Fruit fly (Drosophila melanogaster) whole organism, embryonic: Measurements from ENCODE around the gene snz.

Source experiments
- Atf3 ChIP-seq: fragments of 200-800 bp; sonication (Bioruptor generic); optimal IDR thresholded peaks from 3 replicates; lab custom pipeline; 2016; ENCODE audit warnings: missing biosample characterization, missing genetic modification characterization
- Awh ChIP-seq: fragments of 200-800 bp; sonication (Bioruptor generic); IDR thresholded peaks from 2 replicates; pipeline ENCODE4, ENCODE4 v1.3.6; 2022; ENCODE audit warnings: missing biosample characterization, missing genetic modification characterization
- CG10274 ChIP-seq: fragments of 200-800 bp; sonication (Bioruptor generic); optimal IDR thresholded peaks from 3 replicates; lab custom pipeline; 2017; ENCODE audit warnings: missing biosample characterization, mild to moderate bottlenecking, missing genetic modification characterization
- CG10321 ChIP-seq: fragments of 200-800 bp; sonication (Bioruptor generic); IDR thresholded peaks from 2 replicates; pipeline ENCODE4 v1.3.6; 2022; ENCODE audit warnings: missing biosample characterization, missing genetic modification characterization
- CG10462 ChIP-seq: fragments of 200-800 bp; sonication (Bioruptor generic); optimal IDR thresholded peaks from 2 replicates; lab custom pipeline; 2016; ENCODE audit warnings: missing biosample characterization, missing genetic modification characterization
- CG11695 ChIP-seq: fragments of 200-800 bp; sonication (Bioruptor generic); IDR thresholded peaks from 3 replicates; pipeline ENCODE4 v1.3.6; 2022; ENCODE audit warnings: missing biosample characterization, missing genetic modification characterization
- CG11696 ChIP-seq: fragments of 200-800 bp; sonication (Bioruptor generic); IDR thresholded peaks from 2 replicates; pipeline ENCODE4 v1.3.6; 2022; ENCODE audit warnings: missing biosample characterization, missing genetic modification characterization
- CG12155 ChIP-seq: fragments of 200-800 bp; sonication (Bioruptor generic); optimal IDR thresholded peaks from 3 replicates; lab custom pipeline; 2016; ENCODE audit warnings: missing biosample characterization, missing genetic modification characterization
- CG15073 ChIP-seq: fragments of 200-800 bp; sonication (Bioruptor generic); optimal IDR thresholded peaks from 2 replicates; lab custom pipeline; 2016; ENCODE audit warnings: missing biosample characterization, missing genetic modification characterization
- CG15696 ChIP-seq: fragments of 200-800 bp; sonication (Bioruptor generic); optimal IDR thresholded peaks from 2 replicates; lab custom pipeline; 2019; ENCODE audit warnings: missing biosample characterization, mild to moderate bottlenecking, missing genetic modification characterization, moderate library complexity
- CG2202 ChIP-seq: fragments of 200-800 bp; sonication (Bioruptor generic); optimal IDR thresholded peaks from 2 replicates; lab custom pipeline; 2018; ENCODE audit warnings: missing biosample characterization, mild to moderate bottlenecking, missing genetic modification characterization
- CG30431 ChIP-seq: fragments of 200-800 bp; sonication (Bioruptor generic); optimal IDR thresholded peaks from 2 replicates; lab custom pipeline; 2017; ENCODE audit warnings: missing biosample characterization, missing genetic modification characterization
- CG3281 ChIP-seq: fragments of 200-800 bp; sonication (Bioruptor generic); optimal IDR thresholded peaks from 3 replicates; lab custom pipeline; 2017; ENCODE audit warnings: missing biosample characterization, mild to moderate bottlenecking, missing genetic modification characterization
- CG6689 ChIP-seq: fragments of 200-800 bp; sonication (Bioruptor generic); IDR thresholded peaks from 2 replicates; pipeline ENCODE4 v1.3.6; 2022; ENCODE audit warnings: missing biosample characterization, missing genetic modification characterization
- CG7357 ChIP-seq: fragments of 200-800 bp; sonication (Bioruptor generic); IDR thresholded peaks from 3 replicates; pipeline ENCODE4 v1.3.6; 2022; ENCODE audit warnings: missing biosample characterization, missing genetic modification characterization
- CG8359 ChIP-seq: fragments of 200-800 bp; sonication (Bioruptor generic); optimal IDR thresholded peaks from 2 replicates; lab custom pipeline; 2017; ENCODE audit warnings: missing biosample characterization, mild to moderate bottlenecking, missing genetic modification characterization, borderline replicate concordance
- D19B ChIP-seq: fragments of 200-800 bp; sonication (Bioruptor generic); optimal IDR thresholded peaks from 2 replicates; lab custom pipeline; 2017; ENCODE audit warnings: missing biosample characterization, mild to moderate bottlenecking, missing genetic modification characterization
- Doc3 ChIP-seq: fragments of 200-800 bp; sonication (Bioruptor generic); IDR thresholded peaks from 3 replicates; pipeline ENCODE4 v1.3.6; 2022; ENCODE audit warnings: missing biosample characterization, missing genetic modification characterization; ENCODE audit not compliant: partially characterized antibody
- Dref ChIP-seq: fragments of 200-800 bp; sonication (Bioruptor generic); IDR thresholded peaks from 2 replicates; pipeline ENCODE4 v1.3.6; 2022; ENCODE audit warnings: missing biosample characterization, missing genetic modification characterization
- Gug ChIP-seq: fragments of 200-800 bp; sonication (Bioruptor generic); IDR thresholded peaks from 4 replicates; pipeline ENCODE4 v1.3.6; 2022; ENCODE audit warnings: missing biosample characterization, missing genetic modification characterization
- H15 ChIP-seq: fragments of 200-800 bp; sonication (Bioruptor generic); IDR thresholded peaks from 3 replicates; pipeline ENCODE4 v1.3.6; 2022; ENCODE audit warnings: missing biosample characterization, missing genetic modification characterization
- Hmr ChIP-seq: fragments of 200-800 bp; sonication (Bioruptor generic); optimal IDR thresholded peaks from 3 replicates; lab custom pipeline; 2017; ENCODE audit warnings: mild to moderate bottlenecking, missing biosample characterization, missing genetic modification reagents, missing genetic modification characterization
- Hsf ChIP-seq: fragments of 200-800 bp; sonication (Bioruptor generic); optimal IDR thresholded peaks from 3 replicates; lab custom pipeline; 2016; ENCODE audit warnings: missing biosample characterization, missing genetic modification characterization
- Jarid2 ChIP-seq: fragments of 200-800 bp; sonication (Bioruptor generic); optimal IDR thresholded peaks from 3 replicates; lab custom pipeline; 2017; ENCODE audit warnings: mild to moderate bottlenecking, missing biosample characterization, missing genetic modification reagents, missing genetic modification characterization
- Lim3 ChIP-seq: fragments of 200-800 bp; sonication (Bioruptor generic); IDR thresholded peaks from 2 replicates; pipeline ENCODE4 v1.3.6; 2022; ENCODE audit warnings: missing biosample characterization, missing genetic modification characterization
- Lpt ChIP-seq: fragments of >200 bp; optimal IDR thresholded peaks from 2 replicates; lab custom pipeline; 2018; ENCODE audit warnings: missing biosample characterization, missing genetic modification characterization
- Six4 ChIP-seq: fragments of 200-800 bp; sonication (Bioruptor generic); optimal IDR thresholded peaks from 2 replicates; lab custom pipeline; 2016; ENCODE audit warnings: missing biosample characterization, missing genetic modification characterization
- Sox100B ChIP-seq: fragments of 200-800 bp; sonication (Bioruptor generic); optimal IDR thresholded peaks from 3 replicates; lab custom pipeline; 2018; ENCODE audit warnings: missing biosample characterization, mild to moderate bottlenecking, missing genetic modification characterization
- Sry-δ ChIP-seq: fragments of 200-800 bp; sonication (Bioruptor generic); optimal IDR thresholded peaks from 2 replicates; lab custom pipeline; 2016; ENCODE audit warnings: missing biosample characterization, missing genetic modification characterization
- abd-A ChIP-seq: fragments of 200-800 bp; sonication (Bioruptor generic); optimal IDR thresholded peaks from 3 replicates; lab custom pipeline; 2019; ENCODE audit warnings: missing biosample characterization, mild to moderate bottlenecking, missing genetic modification characterization, moderate library complexity
- amos ChIP-seq: fragments of 200-800 bp; sonication (Bioruptor generic); IDR thresholded peaks from 2 replicates; pipeline ENCODE4 v1.3.6; 2022; ENCODE audit warnings: missing biosample characterization, missing genetic modification characterization; ENCODE audit not compliant: partially characterized antibody
- ap ChIP-seq: fragments of 200-800 bp; sonication (Bioruptor generic); IDR thresholded peaks from 2 replicates; pipeline ENCODE4 v1.3.6; 2022; ENCODE audit warnings: missing biosample characterization, missing genetic modification characterization
- bcd ChIP-seq: fragments of 200-800 bp; sonication (Bioruptor generic); optimal IDR thresholded peaks from 2 replicates; lab custom pipeline; 2017; ENCODE audit warnings: missing biosample characterization, mild to moderate bottlenecking, missing genetic modification characterization
- dmrt99B ChIP-seq: fragments of 200-800 bp; sonication (Bioruptor generic); optimal IDR thresholded peaks from 2 replicates; lab custom pipeline; 2018; ENCODE audit warnings: missing biosample characterization, mild to moderate bottlenecking, missing genetic modification characterization, moderate library complexity
- fd64A ChIP-seq: fragments of 200-800 bp; sonication (Bioruptor generic); optimal IDR thresholded peaks from 3 replicates; lab custom pipeline; 2018; ENCODE audit warnings: missing biosample characterization, mild to moderate bottlenecking, missing genetic modification characterization
- gro ChIP-seq: fragments of 200-800 bp; sonication (Bioruptor generic); optimal IDR thresholded peaks from 2 replicates; lab custom pipeline; 2016; ENCODE audit warnings: missing biosample characterization, missing genetic modification characterization
- kah ChIP-seq: fragments of 200-800 bp; sonication (Bioruptor generic); optimal IDR thresholded peaks from 2 replicates; lab custom pipeline; 2018; ENCODE audit warnings: missing biosample characterization, mild to moderate bottlenecking, missing genetic modification characterization
- nmo ChIP-seq: fragments of 200-800 bp; sonication (Bioruptor generic); optimal IDR thresholded peaks from 2 replicates; lab custom pipeline; 2018; ENCODE audit warnings: missing biosample characterization, mild to moderate bottlenecking, missing genetic modification characterization, moderate library complexity
- nom ChIP-seq: fragments of 200-800 bp; sonication (Bioruptor generic); optimal IDR thresholded peaks from 2 replicates; lab custom pipeline; 2017; ENCODE audit warnings: missing biosample characterization, missing genetic modification characterization, mild to moderate bottlenecking, moderate library complexity, missing genetic modification reagents
- p53 ChIP-seq: fragments of 200-800 bp; sonication (Bioruptor generic); optimal IDR thresholded peaks from 2 replicates; lab custom pipeline; 2016; ENCODE audit warnings: missing biosample characterization, missing genetic modification characterization
- phol ChIP-seq: fragments of 200-800 bp; sonication (Bioruptor generic); optimal IDR thresholded peaks from 3 replicates; lab custom pipeline; 2018; ENCODE audit warnings: missing biosample characterization, mild to moderate bottlenecking, missing genetic modification characterization, moderate library complexity
- sc ChIP-seq, 3 experiments: fragments of >200 bp in 2 of 3; fragments of 200-800 bp in 1 of 3; sonication (Bioruptor generic) in 1 of 3; optimal IDR thresholded peaks; 2 replicates in 2 of 3; 3 replicates in 1 of 3; lab custom pipeline; 2017; ENCODE audit warnings: mild to moderate bottlenecking in 1 of 3, missing biosample characterization in 1 of 3, missing genetic modification characterization in 1 of 3, missing genetic modification reagents in 1 of 3
- sens ChIP-seq: fragments of 200-800 bp; sonication (Bioruptor generic); peaks from one replicate; lab custom pipeline; 2016; ENCODE audit warnings: missing biosample characterization, missing genetic modification characterization
- sisA ChIP-seq: fragments of 200-800 bp; sonication (Bioruptor generic); IDR thresholded peaks from 2 replicates; pipeline ENCODE4 v1.3.6; 2022; ENCODE audit warnings: missing biosample characterization, missing genetic modification characterization
- slp2 ChIP-seq: fragments of 200-800 bp; sonication (Bioruptor generic); optimal IDR thresholded peaks from 2 replicates; lab custom pipeline; 2016; ENCODE audit warnings: missing biosample characterization, missing genetic modification characterization
- sug ChIP-seq: fragments of 200-800 bp; optimal IDR thresholded peaks from 2 replicates; lab custom pipeline; 2019; ENCODE audit warnings: missing biosample characterization, mild to moderate bottlenecking, missing genetic modification characterization, moderate library complexity
- tap ChIP-seq: fragments of 200-800 bp; optimal IDR thresholded peaks from 3 replicates; lab custom pipeline; 2019; ENCODE audit warnings: missing biosample characterization, mild to moderate bottlenecking, missing genetic modification characterization, moderate library complexity
- trh ChIP-seq: fragments of 200-800 bp; sonication (Bioruptor generic); optimal IDR thresholded peaks from 2 replicates; lab custom pipeline; 2016; ENCODE audit warnings: missing biosample characterization, missing genetic modification characterization
- vnd ChIP-seq: fragments of 200-800 bp; sonication (Bioruptor generic); IDR thresholded peaks from 3 replicates; pipeline ENCODE4 v1.3.6; 2022; ENCODE audit warnings: missing biosample characterization, missing genetic modification characterization; ENCODE audit not compliant: partially characterized antibody
- zfh2 ChIP-seq: fragments of 200-800 bp; sonication (Bioruptor generic); optimal IDR thresholded peaks from 2 replicates; lab custom pipeline; 2016; ENCODE audit warnings: missing biosample characterization, missing genetic modification characterization

The snz gene

DNA sequence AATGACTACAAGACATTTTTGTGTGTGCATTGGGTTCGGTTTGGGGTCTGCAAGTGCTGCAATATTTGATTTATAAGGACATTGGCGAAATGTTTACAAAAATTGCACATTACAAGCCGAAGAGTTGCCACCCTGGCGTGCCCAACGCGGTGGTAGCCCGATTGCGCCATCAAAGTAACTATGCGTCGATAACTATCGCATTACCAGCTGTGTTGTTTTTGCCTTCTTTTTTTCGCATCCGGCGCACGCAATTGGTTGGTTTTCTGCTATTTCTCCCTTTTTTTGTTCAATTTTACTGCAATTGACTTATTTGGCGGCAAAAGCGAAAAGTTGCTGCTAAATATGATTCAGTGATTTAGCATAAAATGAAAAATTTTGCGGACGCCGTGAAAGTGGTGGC is 22.8 kb downstream of the snz start, which contains the start of gene RpS14b (continued):
- TF ChIP-seq sug (tag; lab: Kevin White, UChicago) (peak; percentile 65), sc (optimal IDR thresholded peaks at IDR 0.05; lab: Kevin White, UChicago) (no peak), sc (GFP tag; optimal IDR thresholded peaks at IDR 0.05; lab: Kevin White, UChicago) (peak; percentile 8), CG10462 (GFP tag; lab: Kevin White, UChicago) (no peak), ap (no peak; the same call in 1 of the 2 replicates), CG7357 (GFP tag; lab: Robert Waterston, UW) (peak; percentile 25; the same call in 1 of the 3 replicates), CG8359 (GFP tag; lab: Kevin White, UChicago) (no peak), CG30431 (GFP tag; lab: Kevin White, UChicago) (no peak), gro (GFP tag; lab: Kevin White, UChicago) (peak; percentile 72), CG2202 (tag; lab: Kevin White, UChicago) (no peak), Lpt (GFP tag; lab: Kevin White, UChicago) (no peak), amos (GFP tag; lab: Robert Waterston, UW) (peak; percentile 83), Awh (no peak), dmrt99B (tag; lab: Kevin White, UChicago) (peak; percentile 10), tap (tag; lab: Kevin White, UChicago) (no peak), p53 (peak; percentile 23), slp2 (GFP tag; lab: Kevin White, UChicago) (peak; percentile 6), nom (GFP tag; lab: Kevin White, UChicago) (peak; percentile 73), Hsf (peak; percentile 70), Doc3 (peak; percentile 38; the same call in 1 of the 3 replicates), abd-A (tag; lab: Kevin White, UChicago) (no peak), bcd (GFP tag; lab: Kevin White, UChicago) (peak; percentile 76), CG11696 (GFP tag; lab: Robert Waterston, UW) (peak; percentile 35; the same call in 1 of the 2 replicates), sisA (GFP tag; lab: Robert Waterston, UW) (peak; percentile 24; the same call in 1 of the 2 replicates), Atf3 (GFP tag; lab: Kevin White, UChicago) (peak; percentile 52), Hmr (GFP tag; lab: Kevin White, UChicago) (peak; percentile 85), kah (GFP tag; lab: Kevin White, UChicago) (peak; percentile 7), Dref (GFP tag; lab: Robert Waterston, UW) (peak; percentile 88), Six4 (GFP tag; lab: Kevin White, UChicago) (no peak), D19B (GFP tag; lab: Kevin White, UChicago) (peak; percentile 39), fd64A (GFP tag; lab: Kevin White, UChicago) (peak; percentile 33), Sry-δ (GFP tag; lab: Kevin White, UChicago) (peak; percentile 74), CG6689 (GFP tag; lab: Robert Waterston, UW) (no peak), CG15696 (no peak), Lim3 (GFP tag; lab: Robert Waterston, UW) (no peak), CG15073 (no peak), CG3281 (peak; percentile 68), CG11695 (GFP tag; lab: Robert Waterston, UW) (no peak), vnd (peak; percentile 66), Gug (GFP tag; lab: Robert Waterston, UW) (peak; percentile 40; the same call in 1 of the 4 replicates), CG10274 (peak; percentile 43), nmo (GFP tag; lab: Kevin White, UChicago) (peak; percentile 30), Sox100B (GFP tag; lab: Kevin White, UChicago) (peak; percentile 45), phol (tag; lab: Kevin White, UChicago) (peak; percentile 59), H15 (GFP tag; lab: Robert Waterston, UW) (peak; percentile 44; the same call in 1 of the 3 replicates), Jarid2 (GFP tag; lab: Kevin White, UChicago) (peak; percentile 29), CG10321 (GFP tag; lab: Robert Waterston, UW) (peak; percentile 42; the same call in 1 of the 2 replicates), CG12155 (GFP tag; lab: Kevin White, UChicago) (no peak), sens (GFP tag; lab: Kevin White, UChicago) (peak; percentile 88), trh (GFP tag; lab: Kevin White, UChicago) (no peak), zfh2 (peak; percentile 60)
